Worm (Caenorhabditis elegans) whole organism, late embryonic: ENCODE results near the gene mrps-18A.

ENCODE experiments used
- F13H6.1 ChIP-seq: sonication (generic microtip); optimal IDR thresholded peaks from 2 replicates; lab custom pipeline; 2016; ENCODE audit warnings: missing genetic modification characterization, missing compliant biosample characterization
- ceh-19 ChIP-seq: fragments of 200-800 bp; sonication (Bioruptor generic); optimal IDR thresholded peaks from 2 replicates; lab custom pipeline; 2018; ENCODE audit warnings: mild to moderate bottlenecking, missing genetic modification characterization, missing compliant biosample characterization
- ceh-24 ChIP-seq: sonication (generic microtip); optimal IDR thresholded peaks from 2 replicates; lab custom pipeline; 2016; ENCODE audit warnings: mild to moderate bottlenecking, missing genetic modification characterization, missing compliant biosample characterization
- gmeb-2 ChIP-seq: sonication (generic microtip); optimal IDR thresholded peaks from 2 replicates; lab custom pipeline; 2016; ENCODE audit warnings: missing genetic modification characterization, inconsistent platforms, missing compliant biosample characterization
- hlh-13 ChIP-seq: fragments of 200-800 bp; sonication (Bioruptor generic); optimal IDR thresholded peaks from 2 replicates; lab custom pipeline; 2018; ENCODE audit warnings: mild to moderate bottlenecking, missing genetic modification characterization, missing compliant biosample characterization
- mec-3 ChIP-seq: sonication (generic microtip); optimal IDR thresholded peaks from 2 replicates; lab custom pipeline; 2016; ENCODE audit warnings: borderline replicate concordance, missing genetic modification characterization, missing compliant biosample characterization
- nhr-11 ChIP-seq: fragments of 150-350 bp; optimal IDR thresholded peaks from 2 replicates; lab custom pipeline; 2014; ENCODE audit warnings: missing biosample characterization, missing genetic modification characterization
- pha-4 ChIP-seq: fragments of 150-350 bp; optimal IDR thresholded peaks from 2 replicates; lab custom pipeline; 2018; ENCODE audit warnings: missing biosample characterization, missing genetic modification reagents, missing genetic modification characterization
- pros-1 ChIP-seq: fragments of 150-350 bp; optimal IDR thresholded peaks from 2 replicates; lab custom pipeline; 2014; ENCODE audit warnings: missing biosample characterization, missing genetic modification reagents, missing genetic modification characterization
- ref-2 ChIP-seq: sonication (generic microtip); optimal IDR thresholded peaks from 2 replicates; lab custom pipeline; 2016; ENCODE audit warnings: missing genetic modification characterization, missing compliant biosample characterization
- sdc-2 ChIP-seq: sonication (generic microtip); optimal IDR thresholded peaks from 2 replicates; lab custom pipeline; 2016; ENCODE audit warnings: missing genotype, missing genetic modification characterization, missing compliant biosample characterization
- tbx-2 ChIP-seq: sonication (generic microtip); optimal IDR thresholded peaks from 2 replicates; lab custom pipeline; 2016; ENCODE audit warnings: missing genetic modification characterization, missing compliant biosample characterization

DNA sequence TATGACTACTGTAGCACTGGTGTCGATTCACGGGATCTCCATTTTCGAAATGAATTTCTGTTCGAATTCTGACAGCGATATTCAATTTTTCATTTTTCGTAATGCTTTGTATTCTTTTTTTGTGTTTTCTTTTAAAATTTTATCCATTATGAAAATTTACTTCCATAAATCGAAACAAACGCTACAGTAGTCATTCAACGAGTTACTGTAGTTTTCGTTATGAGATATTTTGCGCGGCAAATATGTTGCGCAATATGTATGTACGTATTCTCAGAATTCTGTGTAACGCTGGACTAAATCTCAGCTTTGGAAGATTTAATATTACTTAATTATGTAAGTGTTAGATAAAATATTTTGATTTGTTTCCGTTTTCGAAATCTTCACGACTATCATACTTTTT lies 37.5 kb upstream of the mrps-18A start:
- TF ChIP-seq ceh-19 (GFP tag; lab: Kevin White, UChicago) (no peak), ref-2 (no peak), sdc-2 (tag; lab: Kevin White, UChicago) (no peak), hlh-13 (no peak), gmeb-2 (no peak), pros-1 (tag; lab: Kevin White, UChicago) (no peak), tbx-2 (tag; lab: Kevin White, UChicago) (no peak), ceh-24 (no peak), nhr-11 (tag; lab: Kevin White, UChicago) (no peak), mec-3 (tag; lab: Kevin White, UChicago) (no peak), F13H6.1 (tag; lab: Kevin White, UChicago) (no peak), pha-4 (tag; lab: Kevin White, UChicago) (no peak)
